Fruit fly (Drosophila melanogaster): Measurements from ENCODE around the gene Pfdn1.

The Pfdn1 gene

dm6 chr2L:6085733-6086317 lies 16.9 kb downstream of the Pfdn1 start (continued):
- TF ChIP-seq CG10543 (GFP tag; optimal IDR thresholded peaks at IDR 0.05): peak; percentile 90
- peak; percentile 83 for TF ChIP-seq CG32767 (GFP tag; IDR thresholded peaks at IDR 0.05)
- no peak for TF ChIP-seq pzg (GFP tag; optimal IDR thresholded peaks at IDR 0.05)
- no peak for TF ChIP-seq chif (GFP tag; optimal IDR thresholded peaks at IDR 0.05)
- no peak for TF ChIP-seq CG14441 (GFP tag; IDR thresholded peaks at IDR 0.05)
- no peak for TF ChIP-seq Sox100B (GFP tag; optimal IDR thresholded peaks at IDR 0.05)
- no peak for TF ChIP-seq run (tag; optimal IDR thresholded peaks at IDR 0.05)
- TF ChIP-seq bigmax (GFP tag; optimal IDR thresholded peaks at IDR 0.05): no peak
- TF ChIP-seq Dbx (GFP tag; IDR thresholded peaks at IDR 0.05): peak; percentile 50; the same call in 2 of the 3 replicates
- TF ChIP-seq z (GFP tag; IDR thresholded peaks at IDR 0.05): 0 out of 3 replicates have a peak, but pooled peaks have one; percentile 20
- no peak for TF ChIP-seq Eip74EF (GFP tag; optimal IDR thresholded peaks at IDR 0.05)
- peak; percentile 71 for TF ChIP-seq CG42726 (GFP tag; IDR thresholded peaks at IDR 0.05; ENCODE audit: partially characterized antibody)
- no peak for TF ChIP-seq hb (GFP tag; IDR thresholded peaks at IDR 0.05; ENCODE audit: partially characterized antibody)
- no peak for TF ChIP-seq CG15269 (tag; optimal IDR thresholded peaks at IDR 0.05)
- no peak for TF ChIP-seq CG10462 (GFP tag; optimal IDR thresholded peaks at IDR 0.05)
- peak; percentile 10 for TF ChIP-seq ftz-f1 (GFP tag; optimal IDR thresholded peaks at IDR 0.05)
- peak; percentile 41 for TF ChIP-seq sug (tag; optimal IDR thresholded peaks at IDR 0.05)
- no peak for TF ChIP-seq Nf-YA (GFP tag; IDR thresholded peaks at IDR 0.05)
- peak; percentile 18 for TF ChIP-seq schlank (tag; optimal IDR thresholded peaks at IDR 0.05)
- TF ChIP-seq Jarid2 (GFP tag; optimal IDR thresholded peaks at IDR 0.05): no peak
- peak; percentile 40 for TF ChIP-seq Hmr (GFP tag; optimal IDR thresholded peaks at IDR 0.05)
- TF ChIP-seq btn (GFP tag; optimal IDR thresholded peaks at IDR 0.05): no peak
- TF ChIP-seq Atf6 (GFP tag; IDR thresholded peaks at IDR 0.05): peak; percentile 13; the same call in 1 of the 2 replicates
- no peak for TF ChIP-seq Opbp (GFP tag; IDR thresholded peaks at IDR 0.05; ENCODE audit: partially characterized antibody)
- peak; percentile 48; the same call in 1 of the 2 replicates for TF ChIP-seq NFAT (GFP tag; IDR thresholded peaks at IDR 0.05)
- TF ChIP-seq rib (GFP tag; IDR thresholded peaks at IDR 0.05): peak; percentile 98
- TF ChIP-seq CG7372 (GFP tag; IDR thresholded peaks at IDR 0.05): no peak
- no peak for TF ChIP-seq Tbp (GFP tag; optimal IDR thresholded peaks at IDR 0.05)
- TF ChIP-seq Hr39 (optimal IDR thresholded peaks at IDR 0.05): no peak
- TF ChIP-seq CG13123 (GFP tag; optimal IDR thresholded peaks at IDR 0.05): no peak
- peak; percentile 24 for TF ChIP-seq lab (GFP tag; optimal IDR thresholded peaks at IDR 0.05)
- peak; percentile 50 for TF ChIP-seq CG18599 (GFP tag; optimal IDR thresholded peaks at IDR 0.05)
- peak; percentile 79 for TF ChIP-seq B-H2 (GFP tag; optimal IDR thresholded peaks at IDR 0.05)
- no peak for TF ChIP-seq CG10565 (GFP tag; optimal IDR thresholded peaks at IDR 0.05)
- TF ChIP-seq caup (GFP tag; optimal IDR thresholded peaks at IDR 0.05; ENCODE audit: severe bottlenecking): peak; percentile 23
- peak; percentile 42 for TF ChIP-seq exex (tag; optimal IDR thresholded peaks at IDR 0.05)
- TF ChIP-seq shn (GFP tag; optimal IDR thresholded peaks at IDR 0.05): no peak
- TF ChIP-seq so (GFP tag; IDR thresholded peaks at IDR 0.05): 0 out of 3 replicates have a peak, but pooled peaks have one; percentile 33
- no peak for TF ChIP-seq repo (GFP tag; optimal IDR thresholded peaks at IDR 0.05)
- peak; percentile 83 for TF ChIP-seq sd (tag; optimal IDR thresholded peaks at IDR 0.05)
- TF ChIP-seq lbe (GFP tag; optimal IDR thresholded peaks at IDR 0.05): peak; percentile 3
- no peak for TF ChIP-seq Rx (GFP tag; IDR thresholded peaks at IDR 0.05)
- peak; percentile 36; the same call in 1 of the 2 replicates for TF ChIP-seq vvl (GFP tag; IDR thresholded peaks at IDR 0.05)
- TF ChIP-seq CG8478 (optimal IDR thresholded peaks at IDR 0.05): no peak
- TF ChIP-seq CG6765 (GFP tag; optimal IDR thresholded peaks at IDR 0.05): no peak
- TF ChIP-seq Hr3 (GFP tag; optimal IDR thresholded peaks at IDR 0.05): no peak
- no peak for TF ChIP-seq Meics (GFP tag; optimal IDR thresholded peaks at IDR 0.05)
- no peak for TF ChIP-seq CG2202 (tag; optimal IDR thresholded peaks at IDR 0.05)
- peak; percentile 90; the same call in 3 of the 4 replicates for TF ChIP-seq chinmo (GFP tag; IDR thresholded peaks at IDR 0.05; ENCODE audit: partially characterized antibody)
- no peak for TF ChIP-seq Dek (tag; optimal IDR thresholded peaks at IDR 0.05)

Measured in whole organism, embryonic.